Fruit fly (Drosophila melanogaster): ENCODE results near the gene HIP-R.

- TF ChIP-seq CTCF (optimal IDR thresholded peaks at IDR 0.05) (no peak), CG8478 (optimal IDR thresholded peaks at IDR 0.05) (no peak)
These were observed 18.7 kb downstream of the HIP-R start for dm6 chrX:3808467-3808866.
